Worm (Caenorhabditis elegans) whole organism, L1 larva: ENCODE data around the gene twk-28.

Experiments
- ama-1 ChIP-seq: fragments of 150-350 bp; optimal IDR thresholded peaks from 2 replicates; lab custom pipeline; 2014
- ceh-82 ChIP-seq, 3 experiments: fragments of 150-350 bp in 1 of 3; sonication (generic microtip) in 2 of 3; optimal IDR thresholded peaks; 2 replicates each; lab custom pipeline; 2014 to 2017; ENCODE audit warnings: missing biosample characterization in 3 of 3, missing genetic modification characterization in 3 of 3
- elt-3 ChIP-seq, 6 experiments: fragments of 150-350 bp in 1 of 6; sonication (generic microtip); optimal IDR thresholded peaks; 2 replicates each; lab custom pipeline; 2017 to 2018; ENCODE audit warnings: missing biosample characterization in 6 of 6, missing genetic modification characterization in 6 of 6, inconsistent platforms in 1 of 6
- lin-15B ChIP-seq: fragments of 150-350 bp; sonication (generic microtip); optimal IDR thresholded peaks from 3 replicates; lab custom pipeline; 2014; ENCODE audit warnings: missing biosample characterization, missing genetic modification characterization
- nhr-11 ChIP-seq: fragments of 150-350 bp; optimal IDR thresholded peaks from 2 replicates; lab custom pipeline; 2014; ENCODE audit warnings: missing biosample characterization, missing genetic modification characterization
- snpc-4 ChIP-seq: fragments of 150-350 bp; optimal IDR thresholded peaks from 2 replicates; lab custom pipeline; 2014; ENCODE audit warnings: missing biosample characterization, missing genetic modification characterization
- unc-62 ChIP-seq: fragments of 150-350 bp; optimal IDR thresholded peaks from 2 replicates; lab custom pipeline; 2014; ENCODE audit warnings: missing biosample characterization, missing genetic modification reagents, missing genetic modification characterization
- ztf-4 ChIP-seq: fragments of 150-350 bp; optimal IDR thresholded peaks from 2 replicates; lab custom pipeline; 2014; ENCODE audit warnings: missing biosample characterization, missing genetic modification characterization

ce11 chrX:4317095-4317494, 38.0 kb upstream of the twk-28 start:
- TF ChIP-seq ama-1 (lab: Kevin White, UChicago) (no peak), lin-15B (tag; lab: Kevin White, UChicago) (no peak), nhr-11 (tag; lab: Kevin White, UChicago) (no peak), ztf-4 (tag; lab: Kevin White, UChicago) (no peak), elt-3 (tag; optimal IDR thresholded peaks at IDR 0.05; lab: Kevin White, UChicago) (no peak), ceh-82 (tag; optimal IDR thresholded peaks at IDR 0.05; lab: Kevin White, UChicago) (no peak), snpc-4 (no peak), unc-62 (no peak)
